Worm (Caenorhabditis elegans): ENCODE measurements around the gene cup-14.
A peak's percentile ranks its signal among the peaks of the same experiment; 100 is the strongest.

The cup-14 gene

ce11 chrII:13899777-13900176 lies 27.7 kb upstream of the cup-14 start:
- TF ChIP-seq ceh-13 (GFP tag; optimal IDR thresholded peaks at IDR 0.05), result no peak
- no peak for TF ChIP-seq ama-1 (optimal IDR thresholded peaks at IDR 0.05)
- no peak for TF ChIP-seq scrt-1 (GFP tag; IDR thresholded peaks at IDR 0.05)
- TF ChIP-seq tbx-11 (GFP tag; IDR thresholded peaks at IDR 0.05), result no peak
- TF ChIP-seq hmbx-1 (tag; optimal IDR thresholded peaks at IDR 0.05), result no peak
- no peak for TF ChIP-seq ets-7 (tag; optimal IDR thresholded peaks at IDR 0.05)
- no peak for TF ChIP-seq hmg-4 (GFP tag; optimal IDR thresholded peaks at IDR 0.05)
- no peak for TF ChIP-seq flt-1 (GFP tag; IDR thresholded peaks at IDR 0.05)
- TF ChIP-seq F13C5.2 (tag; optimal IDR thresholded peaks at IDR 0.05), result no peak
- TF ChIP-seq tbx-37 (GFP tag; conservative IDR thresholded peaks at IDR 0.05), result no peak
- TF ChIP-seq B0310.2 (tag; optimal IDR thresholded peaks at IDR 0.05), result no peak

DNA sequence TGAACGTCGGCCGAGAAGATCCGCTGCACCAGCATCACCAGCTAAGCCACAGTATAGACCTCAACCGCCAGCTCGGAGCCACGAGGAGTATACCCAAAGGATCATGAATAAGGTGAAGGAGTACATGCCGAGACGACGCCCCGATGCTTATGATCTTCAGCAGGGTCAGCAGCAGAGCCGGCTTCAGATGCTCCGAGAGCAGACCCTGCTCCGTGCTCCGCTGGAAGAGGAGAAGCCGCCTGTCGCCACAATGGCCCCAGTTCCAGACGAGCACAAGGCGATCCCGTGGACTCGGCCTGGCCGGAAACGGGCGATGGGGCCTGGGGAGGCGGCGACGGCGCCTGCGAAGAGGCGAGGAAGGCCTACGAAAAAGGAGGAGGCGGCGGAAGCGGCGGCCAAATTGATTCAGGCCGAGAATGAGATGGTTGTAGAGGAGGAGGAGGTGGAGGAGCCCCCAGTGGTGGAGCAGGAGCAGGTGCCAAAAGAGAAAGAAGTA lies 24.3 kb upstream of the cup-14 start:
- TF ChIP-seq hmbx-1 (tag; optimal IDR thresholded peaks at IDR 0.05) (no peak), flt-1 (GFP tag; IDR thresholded peaks at IDR 0.05) (no peak), scrt-1 (GFP tag; IDR thresholded peaks at IDR 0.05) (no peak)

DNA sequence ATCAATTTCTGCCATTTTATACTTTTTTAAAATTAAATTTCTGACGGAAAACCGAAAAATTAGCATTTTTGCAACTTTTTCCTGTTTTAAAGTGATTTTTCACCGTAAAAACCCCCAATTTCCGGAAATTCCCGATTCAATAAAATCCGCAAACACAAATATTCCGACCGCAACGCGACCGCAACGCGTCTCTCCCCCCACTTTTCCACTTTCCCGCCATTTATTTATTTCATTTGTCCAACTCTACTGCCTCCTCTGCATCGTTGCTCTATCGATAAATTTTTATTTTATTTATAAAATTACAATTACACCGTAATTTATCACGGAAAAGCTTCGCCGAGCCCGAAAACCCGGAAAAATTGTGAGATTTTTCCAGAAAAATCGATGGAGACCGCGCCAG lies 16.2 kb upstream of the cup-14 start, which contains the start of gene mcd-1:
Gene mcd-1, plus strand, starts transcription at position 267 of the 400 bp plus-strand sequence.
- TF ChIP-seq hmg-4 (GFP tag; optimal IDR thresholded peaks at IDR 0.05) (peak; percentile 7), hmbx-1 (tag; optimal IDR thresholded peaks at IDR 0.05) (no peak)

- TF ChIP-seq hnd-1 (tag; optimal IDR thresholded peaks at IDR 0.05) (no peak), aly-1 (tag; optimal IDR thresholded peaks at IDR 0.05) (no peak), tbx-11 (GFP tag; IDR thresholded peaks at IDR 0.05) (no peak), tbx-37 (GFP tag; conservative IDR thresholded peaks at IDR 0.05) (no peak), pes-1 (GFP tag; IDR thresholded peaks at IDR 0.05) (no peak), sea-1 (GFP tag; conservative IDR thresholded peaks at IDR 0.05) (no peak), hmg-4 (GFP tag; optimal IDR thresholded peaks at IDR 0.05) (no peak), F13C5.2 (tag; optimal IDR thresholded peaks at IDR 0.05) (no peak), scrt-1 (GFP tag; IDR thresholded peaks at IDR 0.05) (no peak), ets-7 (tag; optimal IDR thresholded peaks at IDR 0.05) (no peak), tra-4 (tag; optimal IDR thresholded peaks at IDR 0.05) (no peak), B0310.2 (tag; optimal IDR thresholded peaks at IDR 0.05) (no peak), hmbx-1 (tag; optimal IDR thresholded peaks at IDR 0.05) (no peak), flt-1 (GFP tag; IDR thresholded peaks at IDR 0.05) (no peak), ama-1 (optimal IDR thresholded peaks at IDR 0.05) (no peak), ceh-36 (tag; optimal IDR thresholded peaks at IDR 0.05) (no peak), ceh-13 (GFP tag; optimal IDR thresholded peaks at IDR 0.05) (no peak)
Measured at ce11 chrII:13886431-13886830, 14.4 kb upstream of the cup-14 start.

- TF ChIP-seq ets-7 (tag; optimal IDR thresholded peaks at IDR 0.05) (no peak), ceh-36 (tag; optimal IDR thresholded peaks at IDR 0.05) (no peak), tbx-37 (GFP tag; conservative IDR thresholded peaks at IDR 0.05) (no peak), hnd-1 (tag; optimal IDR thresholded peaks at IDR 0.05) (no peak), ceh-13 (GFP tag; optimal IDR thresholded peaks at IDR 0.05) (no peak), scrt-1 (GFP tag; IDR thresholded peaks at IDR 0.05) (no peak), ama-1 (optimal IDR thresholded peaks at IDR 0.05) (no peak), flt-1 (GFP tag; IDR thresholded peaks at IDR 0.05) (no peak), pes-1 (GFP tag; IDR thresholded peaks at IDR 0.05) (no peak), aly-1 (tag; optimal IDR thresholded peaks at IDR 0.05) (no peak), B0310.2 (tag; optimal IDR thresholded peaks at IDR 0.05) (no peak), tra-4 (tag; optimal IDR thresholded peaks at IDR 0.05) (no peak), hmbx-1 (tag; optimal IDR thresholded peaks at IDR 0.05) (no peak), sea-1 (GFP tag; conservative IDR thresholded peaks at IDR 0.05) (no peak)
Measured at ce11 chrII:13882405-13882804, 10.4 kb upstream of the cup-14 start, which contains the start of gene hda-10. Gene hda-10, plus strand, starts transcription at chrII:13882705.

- TF ChIP-seq ceh-36 (tag; optimal IDR thresholded peaks at IDR 0.05) (no peak), hmbx-1 (tag; optimal IDR thresholded peaks at IDR 0.05) (no peak), tbx-11 (GFP tag; IDR thresholded peaks at IDR 0.05) (no peak), hnd-1 (tag; optimal IDR thresholded peaks at IDR 0.05) (no peak), sea-1 (GFP tag; conservative IDR thresholded peaks at IDR 0.05) (no peak), ama-1 (optimal IDR thresholded peaks at IDR 0.05) (no peak), ceh-13 (GFP tag; optimal IDR thresholded peaks at IDR 0.05) (no peak), tbx-37 (GFP tag; conservative IDR thresholded peaks at IDR 0.05) (no peak), flt-1 (GFP tag; IDR thresholded peaks at IDR 0.05) (no peak), tra-4 (tag; optimal IDR thresholded peaks at IDR 0.05) (no peak), pes-1 (GFP tag; IDR thresholded peaks at IDR 0.05) (no peak), hmg-4 (GFP tag; optimal IDR thresholded peaks at IDR 0.05) (no peak), ets-7 (tag; optimal IDR thresholded peaks at IDR 0.05) (no peak), aly-1 (tag; optimal IDR thresholded peaks at IDR 0.05) (no peak), scrt-1 (GFP tag; IDR thresholded peaks at IDR 0.05) (no peak), F13C5.2 (tag; optimal IDR thresholded peaks at IDR 0.05) (no peak), B0310.2 (tag; optimal IDR thresholded peaks at IDR 0.05) (no peak)
Measured at ce11 chrII:13879589-13879988, 7.5 kb upstream of the cup-14 start.

- TF ChIP-seq sea-1 (GFP tag; conservative IDR thresholded peaks at IDR 0.05), result no peak
- TF ChIP-seq scrt-1 (GFP tag; IDR thresholded peaks at IDR 0.05), result no peak
- no peak for TF ChIP-seq tbx-11 (GFP tag; IDR thresholded peaks at IDR 0.05)
- TF ChIP-seq ceh-36 (tag; optimal IDR thresholded peaks at IDR 0.05), result no peak
- no peak for TF ChIP-seq flt-1 (GFP tag; IDR thresholded peaks at IDR 0.05)
- no peak for TF ChIP-seq hnd-1 (tag; optimal IDR thresholded peaks at IDR 0.05)
- TF ChIP-seq ceh-13 (GFP tag; optimal IDR thresholded peaks at IDR 0.05), result no peak
Measured at ce11 chrII:13877994-13878393, 6.0 kb upstream of the cup-14 start.

ce11 chrII:13875734-13876133 lies 3.7 kb upstream of the cup-14 start, which contains the start of gene ing-3:
Gene ing-3, plus strand, starts transcription at chrII:13876034.
- no peak for TF ChIP-seq flt-1 (GFP tag; IDR thresholded peaks at IDR 0.05)
- TF ChIP-seq hmbx-1 (tag; optimal IDR thresholded peaks at IDR 0.05), result no peak
- no peak for TF ChIP-seq hnd-1 (tag; optimal IDR thresholded peaks at IDR 0.05)
- TF ChIP-seq ceh-13 (GFP tag; optimal IDR thresholded peaks at IDR 0.05), result no peak
- TF ChIP-seq pes-1 (GFP tag; IDR thresholded peaks at IDR 0.05), result no peak
- no peak for TF ChIP-seq sea-1 (GFP tag; conservative IDR thresholded peaks at IDR 0.05)
- TF ChIP-seq scrt-1 (GFP tag; IDR thresholded peaks at IDR 0.05), result no peak
- no peak for TF ChIP-seq ets-7 (tag; optimal IDR thresholded peaks at IDR 0.05)
- TF ChIP-seq tra-4 (tag; optimal IDR thresholded peaks at IDR 0.05), result no peak
- TF ChIP-seq tbx-37 (GFP tag; conservative IDR thresholded peaks at IDR 0.05), result no peak
- TF ChIP-seq hmg-4 (GFP tag; optimal IDR thresholded peaks at IDR 0.05), result no peak
